Fruit fly (Drosophila melanogaster): ENCODE measurements around the gene CG31198.

- TF ChIP-seq CTCF (optimal IDR thresholded peaks at IDR 0.05) (no peak), CG8478 (optimal IDR thresholded peaks at IDR 0.05) (no peak)
Measured at dm6 chr3R:21744988-21745387, 9.1 kb upstream of the CG31198 start, which contains the start of gene CG31343.
